Worm (Caenorhabditis elegans): Measurements from ENCODE around the gene C52E2.4.

- TF ChIP-seq fos-1 (tag; optimal IDR thresholded peaks at IDR 0.05) (no peak), nhr-90 (tag; optimal IDR thresholded peaks at IDR 0.05; ENCODE audit: poor library complexity) (no peak), elt-3 (tag; optimal IDR thresholded peaks at IDR 0.05) (no peak), pqm-1 (tag; optimal IDR thresholded peaks at IDR 0.05) (no peak), snu-23 (GFP tag; optimal IDR thresholded peaks at IDR 0.05) (no peak), nhr-11 (tag; optimal IDR thresholded peaks at IDR 0.05) (no peak), sox-4 (tag; optimal IDR thresholded peaks at IDR 0.05) (no peak), nhr-71 (tag; optimal IDR thresholded peaks at IDR 0.05) (no peak), nhr-77 (tag; optimal IDR thresholded peaks at IDR 0.05) (no peak), nhr-237 (tag; optimal IDR thresholded peaks at IDR 0.05) (no peak), nhr-85 (tag) (no peak), nhr-19 (GFP tag; conservative IDR thresholded peaks at IDR 0.05) (no peak), mab-9 (GFP tag; IDR thresholded peaks at IDR 0.05) (no peak), lin-13 (GFP tag; optimal IDR thresholded peaks at IDR 0.05) (no peak)
These were observed 32.7 kb downstream of the C52E2.4 start, which contains the start of gene math-13 for ce11 chrII:1875658-1876057.

All from whole organism, L1 larva.